Worm (Caenorhabditis elegans) whole organism, midembryonic: ENCODE data around the gene spe-29.
"Not testable (repeated sequence)": the region's sequence is repeated elsewhere in the genome, so short reads cannot be mapped to it uniquely, and the experiment has no call there.

ENCODE experiments used
- T22C8.4 ChIP-seq: fragments of 200-800 bp; sonication (Bioruptor generic); IDR thresholded peaks from 2 replicates; pipeline ENCODE4 v1.3.6; 2022; ENCODE audit warnings: missing genetic modification characterization, missing compliant biosample characterization
- cog-1 ChIP-seq: sonication (generic microtip); optimal IDR thresholded peaks from 2 replicates; lab custom pipeline; 2016; ENCODE audit warnings: missing genetic modification characterization, missing compliant biosample characterization
- flt-1 ChIP-seq: fragments of 200-800 bp; sonication (Bioruptor generic); IDR thresholded peaks from 2 replicates; pipeline ENCODE4 v1.3.6; 2022; ENCODE audit warnings: missing genetic modification characterization, missing compliant biosample characterization
- klf-2 ChIP-seq: fragments of 200-800 bp; sonication (Bioruptor generic); conservative IDR thresholded peaks from 2 replicates; pipeline ENCODE4 v1.3.6; 2022; ENCODE audit warnings: missing genetic modification reagents, missing genetic modification characterization, missing compliant biosample characterization
- med-1 ChIP-seq: sonication (generic microtip); optimal IDR thresholded peaks from 2 replicates; lab custom pipeline; 2017; ENCODE audit warnings: missing genetic modification characterization, mild to moderate bottlenecking, missing compliant biosample characterization, antibody characterized with exemption, missing genetic modification reagents; ENCODE audit not compliant: insufficient read depth
- ref-1 ChIP-seq: fragments of 200-800 bp; sonication (Bioruptor generic); conservative IDR thresholded peaks from 2 replicates; pipeline ENCODE4 v1.3.6; 2022; ENCODE audit warnings: missing genetic modification reagents, missing genetic modification characterization, missing compliant biosample characterization
- tab-1 ChIP-seq: fragments of 200-800 bp; sonication (Bioruptor generic); IDR thresholded peaks from 2 replicates; pipeline ENCODE4 v1.3.6; 2022; ENCODE audit warnings: missing genetic modification characterization, missing compliant biosample characterization
- ztf-23 ChIP-seq: fragments of 200-800 bp; sonication (Bioruptor generic); IDR thresholded peaks from 2 replicates; pipeline ENCODE4 v1.3.6; 2022; ENCODE audit warnings: missing genetic modification reagents, missing genetic modification characterization, missing compliant biosample characterization
- ztf-29 ChIP-seq: fragments of 200-800 bp; sonication (Bioruptor generic); IDR thresholded peaks from 2 replicates; pipeline ENCODE4 v1.3.6; 2022; ENCODE audit warnings: missing genetic modification reagents, missing genetic modification characterization, missing compliant biosample characterization

spe-29 gene

ce11 chrIV:9933580-9933979 is at the start of gene spe-29:
Gene spe-29 (plus strand): TSS chrIV:9933880.
- TF ChIP-seq klf-2 (GFP tag; lab: Robert Waterston, UW): no peak
- no peak for TF ChIP-seq tab-1 (GFP tag; lab: Robert Waterston, UW)
- TF ChIP-seq T22C8.4 (GFP tag; lab: Robert Waterston, UW): no peak
- TF ChIP-seq ztf-23 (GFP tag; lab: Robert Waterston, UW): no peak
- TF ChIP-seq ztf-29 (GFP tag; lab: Robert Waterston, UW): no peak
- no peak for TF ChIP-seq ref-1 (GFP tag; lab: Robert Waterston, UW)
- TF ChIP-seq flt-1 (GFP tag; lab: Robert Waterston, UW): no peak
- no peak for TF ChIP-seq cog-1 (tag; lab: Kevin White, UChicago)
- no peak for TF ChIP-seq med-1 (GFP tag; lab: Kevin White, UChicago)

ce11 chrIV:9884257-9884656 is 49.4 kb upstream of the spe-29 start, which contains the start of the genes prp-18 and mccc-1:
Gene prp-18 (minus strand): TSS chrIV:9884383.
Gene mccc-1 (plus strand): TSS chrIV:9884570.
- TF ChIP-seq flt-1 (GFP tag; lab: Robert Waterston, UW) (no peak), cog-1 (tag; lab: Kevin White, UChicago) (no peak), ref-1 (GFP tag; lab: Robert Waterston, UW) (no peak), klf-2 (GFP tag; lab: Robert Waterston, UW) (no peak), T22C8.4 (GFP tag; lab: Robert Waterston, UW) (no peak), tab-1 (GFP tag; lab: Robert Waterston, UW) (no peak), ztf-23 (GFP tag; lab: Robert Waterston, UW) (no peak), med-1 (GFP tag; lab: Kevin White, UChicago) (no peak), ztf-29 (GFP tag; lab: Robert Waterston, UW) (no peak)

- no peak for TF ChIP-seq T22C8.4 (GFP tag; lab: Robert Waterston, UW)
- TF ChIP-seq flt-1 (GFP tag; lab: Robert Waterston, UW): no peak
- no peak for TF ChIP-seq ztf-29 (GFP tag; lab: Robert Waterston, UW)
- no peak for TF ChIP-seq med-1 (GFP tag; lab: Kevin White, UChicago)
- no peak for TF ChIP-seq cog-1 (tag; lab: Kevin White, UChicago)
- no peak for TF ChIP-seq ztf-23 (GFP tag; lab: Robert Waterston, UW)
- TF ChIP-seq tab-1 (GFP tag; lab: Robert Waterston, UW): no peak
- TF ChIP-seq ref-1 (GFP tag; lab: Robert Waterston, UW): no peak
- no peak for TF ChIP-seq klf-2 (GFP tag; lab: Robert Waterston, UW)
Observed at ce11 chrIV:9889857-9890256, 43.8 kb upstream of the spe-29 start, which contains the start of gene ttbk-3. Gene ttbk-3 (minus strand): TSS chrIV:9889957.

- TF ChIP-seq T22C8.4 (GFP tag; lab: Robert Waterston, UW): no peak
- no peak for TF ChIP-seq klf-2 (GFP tag; lab: Robert Waterston, UW)
- no peak for TF ChIP-seq flt-1 (GFP tag; lab: Robert Waterston, UW)
- no peak for TF ChIP-seq med-1 (GFP tag; lab: Kevin White, UChicago)
- TF ChIP-seq tab-1 (GFP tag; lab: Robert Waterston, UW): no peak
- no peak for TF ChIP-seq cog-1 (tag; lab: Kevin White, UChicago)
- TF ChIP-seq ztf-29 (GFP tag; lab: Robert Waterston, UW): no peak
- no peak for TF ChIP-seq ref-1 (GFP tag; lab: Robert Waterston, UW)
- no peak for TF ChIP-seq ztf-23 (GFP tag; lab: Robert Waterston, UW)
Observed at ce11 chrIV:9891938-9892337, 41.7 kb upstream of the spe-29 start, which contains the start of gene F32B6.4. Gene F32B6.4 (minus strand): TSS chrIV:9892038.

ce11 chrIV:9893649-9894048 is 40.0 kb upstream of the spe-29 start, which contains the start of gene sss-1:
Gene sss-1 (minus strand): TSS chrIV:9893749.
- TF ChIP-seq med-1 (GFP tag; lab: Kevin White, UChicago); flt-1 (GFP tag; lab: Robert Waterston, UW); klf-2 (GFP tag; lab: Robert Waterston, UW): not testable (repeated sequence)

- TF ChIP-seq tab-1, ztf-23, ztf-29 (GFP tag; lab: Robert Waterston, UW): not testable (repeated sequence)
Observed at ce11 chrIV:9894331-9894730, 39.3 kb upstream of the spe-29 start, which contains the start of gene msp-77. Gene msp-77 (plus strand): TSS chrIV:9894631.

ce11 chrIV:9895088-9895487 is 38.6 kb upstream of the spe-29 start, which contains the start of gene ssp-32:
Gene ssp-32 (plus strand): TSS chrIV:9895388.
- no peak for TF ChIP-seq med-1 (GFP tag; lab: Kevin White, UChicago)
- no peak for TF ChIP-seq ztf-29 (GFP tag; lab: Robert Waterston, UW)

- TF ChIP-seq klf-2 (GFP tag; lab: Robert Waterston, UW) (no peak), ref-1 (GFP tag; lab: Robert Waterston, UW) (no peak), ztf-23 (GFP tag; lab: Robert Waterston, UW) (no peak), T22C8.4 (GFP tag; lab: Robert Waterston, UW) (no peak), tab-1 (GFP tag; lab: Robert Waterston, UW) (no peak), med-1 (GFP tag; lab: Kevin White, UChicago) (no peak), cog-1 (tag; lab: Kevin White, UChicago) (no peak), ztf-29 (GFP tag; lab: Robert Waterston, UW) (no peak), flt-1 (GFP tag; lab: Robert Waterston, UW) (no peak)
Observed at ce11 chrIV:9898712-9899111, 35.0 kb upstream of the spe-29 start, which contains the start of gene tbc-3. Gene tbc-3 (plus strand): TSS chrIV:9899012.

- TF ChIP-seq ztf-29 (GFP tag; lab: Robert Waterston, UW): no peak
- TF ChIP-seq ztf-23 (GFP tag; lab: Robert Waterston, UW): no peak
- TF ChIP-seq ref-1 (GFP tag; lab: Robert Waterston, UW): no peak
- TF ChIP-seq cog-1 (tag; lab: Kevin White, UChicago): no peak
- TF ChIP-seq med-1 (GFP tag; lab: Kevin White, UChicago): no peak
- TF ChIP-seq klf-2 (GFP tag; lab: Robert Waterston, UW): no peak
- no peak for TF ChIP-seq flt-1 (GFP tag; lab: Robert Waterston, UW)
- TF ChIP-seq tab-1 (GFP tag; lab: Robert Waterston, UW): no peak
Observed at ce11 chrIV:9899227-9899626, 34.5 kb upstream of the spe-29 start.
